Worm (Caenorhabditis elegans): ENCODE results near the gene elli-1.
A peak's percentile ranks its signal among the peaks of the same experiment; 100 is the strongest.

Gene elli-1

ce11 chrIV:8725345-8725744, 29.3 kb downstream of the elli-1 start, which contains the start of gene pgm-3:
Gene pgm-3 (plus strand): TSS chrIV:8725722.
- TF ChIP-seq attf-3 (GFP tag; conservative IDR thresholded peaks at IDR 0.05), result peak; percentile 75
- TF ChIP-seq nfya-2 (GFP tag; IDR thresholded peaks at IDR 0.05), result no peak

DNA sequence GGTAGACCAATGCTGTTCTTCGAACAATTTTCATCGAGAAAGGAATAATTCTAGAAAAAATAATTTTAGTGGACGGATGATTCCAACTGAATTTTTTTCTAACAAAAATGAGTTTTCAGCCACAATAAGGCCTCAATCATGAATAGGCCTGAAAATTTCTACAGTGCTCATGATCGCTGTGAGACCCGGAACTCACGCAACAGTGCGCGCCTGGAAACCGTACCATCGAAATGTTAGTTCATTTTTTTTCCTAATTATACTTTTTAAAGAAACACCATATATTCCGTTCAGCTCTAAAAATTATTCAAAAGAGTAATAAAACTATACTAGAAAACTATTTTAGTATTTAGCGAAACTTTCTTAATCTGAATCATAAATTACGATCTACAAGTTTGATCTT, 29.7 kb downstream of the elli-1 start:
- TF ChIP-seq madf-8 (GFP tag; conservative IDR thresholded peaks at IDR 0.05), result peak; percentile 82
- no peak for TF ChIP-seq ceh-58 (GFP tag; IDR thresholded peaks at IDR 0.05)
- TF ChIP-seq lag-1 (GFP tag; IDR thresholded peaks at IDR 0.05), result no peak
- peak; percentile 87 for TF ChIP-seq madf-6 (GFP tag; IDR thresholded peaks at IDR 0.05)
- TF ChIP-seq ceh-100 (GFP tag; IDR thresholded peaks at IDR 0.05), result no peak
- peak; percentile 44 for TF ChIP-seq efl-1 (GFP tag; optimal IDR thresholded peaks at IDR 0.05)
- TF ChIP-seq lsl-1 (GFP tag; optimal IDR thresholded peaks at IDR 0.05), result peak; percentile 78
- 0 out of 2 replicates have a peak, but pooled peaks have one; percentile 35 for TF ChIP-seq D2030.7 (GFP tag; IDR thresholded peaks at IDR 0.05)
- peak; percentile 83 for TF ChIP-seq F33H1.4 (GFP tag; IDR thresholded peaks at IDR 0.05)
- no peak for TF ChIP-seq snpc-4 (GFP tag; optimal IDR thresholded peaks at IDR 0.05)
- TF ChIP-seq snpc-4 (tag; optimal IDR thresholded peaks at IDR 0.05), result no peak
- no peak for TF ChIP-seq lin-26 (GFP tag; IDR thresholded peaks at IDR 0.05)
- TF ChIP-seq dpl-1 (GFP tag; optimal IDR thresholded peaks at IDR 0.05), result peak; percentile 22
- no peak for TF ChIP-seq attf-5 (GFP tag; optimal IDR thresholded peaks at IDR 0.05)
- no peak for TF ChIP-seq F10E7.11 (tag; optimal IDR thresholded peaks at IDR 0.05)
- TF ChIP-seq xnd-1 (tag; optimal IDR thresholded peaks at IDR 0.05), result peak; percentile 59

ce11 chrIV:8723720-8724119, 30.9 kb downstream of the elli-1 start, which contains the start of gene F21D5.9:
Gene F21D5.9 (plus strand): TSS chrIV:8724020.
- no peak for TF ChIP-seq B0035.1 (tag; optimal IDR thresholded peaks at IDR 0.05)
- no peak for TF ChIP-seq K12H6.12 (tag; optimal IDR thresholded peaks at IDR 0.05)
- no peak for TF ChIP-seq B0261.1 (tag; optimal IDR thresholded peaks at IDR 0.05)
- TF ChIP-seq F49E8.2 (tag; optimal IDR thresholded peaks at IDR 0.05; ENCODE audit: insufficient read depth), result no peak
- no peak for TF ChIP-seq B0336.3 (GFP tag; IDR thresholded peaks at IDR 0.05)
- no peak for TF ChIP-seq rcor-1 (GFP tag; IDR thresholded peaks at IDR 0.05)
- TF ChIP-seq madf-10 (tag; optimal IDR thresholded peaks at IDR 0.05), result no peak
- TF ChIP-seq mcd-1 (GFP tag; IDR thresholded peaks at IDR 0.05), result no peak
- no peak for TF ChIP-seq ztf-28 (GFP tag; IDR thresholded peaks at IDR 0.05)
- no peak for TF ChIP-seq lin-35 (GFP tag; optimal IDR thresholded peaks at IDR 0.05)
- no peak for TF ChIP-seq tlf-1 (GFP tag; optimal IDR thresholded peaks at IDR 0.05)
- no peak for TF ChIP-seq hlh-12 (tag; optimal IDR thresholded peaks at IDR 0.05)
- TF ChIP-seq attf-6 (GFP tag; IDR thresholded peaks at IDR 0.05), result no peak
- TF ChIP-seq F10E7.11 (tag; optimal IDR thresholded peaks at IDR 0.05), result no peak
- no peak for TF ChIP-seq snpc-1.1 (tag; optimal IDR thresholded peaks at IDR 0.05; ENCODE audit: insufficient read depth)

- TF ChIP-seq attf-6 (GFP tag; IDR thresholded peaks at IDR 0.05), result no peak
- no peak for TF ChIP-seq T07F8.4 (tag; optimal IDR thresholded peaks at IDR 0.05)
- TF ChIP-seq lsy-27 (tag; optimal IDR thresholded peaks at IDR 0.05; ENCODE audit: borderline replicate concordance, insufficient read depth), result no peak
- TF ChIP-seq Y53F4B.3 (GFP tag; IDR thresholded peaks at IDR 0.05), result no peak
- TF ChIP-seq nhr-179 (tag; optimal IDR thresholded peaks at IDR 0.05), result no peak
- no peak for TF ChIP-seq fkh-3 (tag; optimal IDR thresholded peaks at IDR 0.05)
- TF ChIP-seq pbrm-1 (GFP tag; IDR thresholded peaks at IDR 0.05), result no peak
- TF ChIP-seq F39B2.1 (GFP tag; IDR thresholded peaks at IDR 0.05), result no peak
- TF ChIP-seq mes-4 (tag; optimal IDR thresholded peaks at IDR 0.05), result no peak
- no peak for TF ChIP-seq madf-6 (GFP tag; IDR thresholded peaks at IDR 0.05)
- TF ChIP-seq lin-35 (GFP tag; optimal IDR thresholded peaks at IDR 0.05), result no peak
- no peak for TF ChIP-seq egl-44 (GFP tag; IDR thresholded peaks at IDR 0.05)
- no peak for TF ChIP-seq ama-1 (optimal IDR thresholded peaks at IDR 0.05)
- no peak for TF ChIP-seq ama-1 (GFP tag; optimal IDR thresholded peaks at IDR 0.05)
- TF ChIP-seq F33H1.4 (GFP tag; IDR thresholded peaks at IDR 0.05), result no peak
- TF ChIP-seq egrh-3 (GFP tag; IDR thresholded peaks at IDR 0.05), result no peak
- no peak for TF ChIP-seq chd-7 (tag; optimal IDR thresholded peaks at IDR 0.05)
- no peak for TF ChIP-seq lir-1 (GFP tag; conservative IDR thresholded peaks at IDR 0.05)
These were observed 31.8 kb downstream of the elli-1 start for ce11 chrIV:8722801-8723200.

Data from whole organism, young adult.